Fruit fly (Drosophila melanogaster) whole organism, embryonic: ENCODE data around the gene Col4a1.

ENCODE experiments used
- CG1024 ChIP-seq: fragments of 200-800 bp; sonication (Bioruptor generic); IDR thresholded peaks from 2 replicates; pipeline ENCODE4 v1.3.6; 2022; ENCODE audit warnings: missing biosample characterization, missing genetic modification characterization
- CG10274 ChIP-seq: fragments of 200-800 bp; sonication (Bioruptor generic); optimal IDR thresholded peaks from 3 replicates; lab custom pipeline; 2017; ENCODE audit warnings: missing biosample characterization, mild to moderate bottlenecking, missing genetic modification characterization
- CG12659 ChIP-seq: fragments of 200-800 bp; sonication (Bioruptor generic); optimal IDR thresholded peaks from 3 replicates; lab custom pipeline; 2017; ENCODE audit warnings: mild to moderate bottlenecking, missing biosample characterization, missing genetic modification reagents, missing genetic modification characterization
- CG12744 ChIP-seq: fragments of 200-800 bp; sonication (Bioruptor generic); optimal IDR thresholded peaks from 2 replicates; lab custom pipeline; 2016; ENCODE audit warnings: missing biosample characterization, missing genetic modification characterization
- CG13123 ChIP-seq: fragments of 200-800 bp; sonication (Bioruptor generic); optimal IDR thresholded peaks from 2 replicates; lab custom pipeline; 2016; ENCODE audit warnings: missing biosample characterization, missing genetic modification characterization
- CG13296 ChIP-seq: fragments of 200-800 bp; sonication (Bioruptor generic); optimal IDR thresholded peaks from 3 replicates; lab custom pipeline; 2018; ENCODE audit warnings: missing biosample characterization, mild to moderate bottlenecking, missing genetic modification characterization
- CG1529 ChIP-seq: fragments of 200-800 bp; sonication (Bioruptor generic); optimal IDR thresholded peaks from 3 replicates; lab custom pipeline; 2018; ENCODE audit warnings: missing biosample characterization, missing genetic modification characterization
- CG17385 ChIP-seq: fragments of 200-800 bp; sonication (Bioruptor generic); optimal IDR thresholded peaks from 3 replicates; lab custom pipeline; 2018; ENCODE audit warnings: missing biosample characterization, mild to moderate bottlenecking, missing genetic modification characterization
- CG1792 ChIP-seq: fragments of 200-800 bp; sonication (Bioruptor generic); optimal IDR thresholded peaks from 2 replicates; lab custom pipeline; 2016; ENCODE audit warnings: missing biosample characterization, missing genetic modification characterization
- CG2199 ChIP-seq: fragments of 200-800 bp; sonication (Bioruptor generic); IDR thresholded peaks from 3 replicates; pipeline ENCODE4 v1.3.6; 2022; ENCODE audit warnings: missing biosample characterization, missing genetic modification characterization
- CG31441 ChIP-seq: fragments of 200-800 bp; sonication (Bioruptor generic); IDR thresholded peaks from 2 replicates; pipeline ENCODE4 v1.3.6; 2022; ENCODE audit warnings: missing biosample characterization, missing genetic modification characterization
- CG33213 ChIP-seq: fragments of 200-800 bp; sonication (Bioruptor generic); optimal IDR thresholded peaks from 3 replicates; lab custom pipeline; 2016; ENCODE audit warnings: missing biosample characterization, missing genetic modification characterization
- CG4282 ChIP-seq: fragments of 200-800 bp; sonication (Bioruptor generic); optimal IDR thresholded peaks from 2 replicates; lab custom pipeline; 2016; ENCODE audit warnings: missing biosample characterization, missing genetic modification characterization
- CG7556 ChIP-seq: fragments of 200-800 bp; sonication (Bioruptor generic); optimal IDR thresholded peaks from 2 replicates; lab custom pipeline; 2017; ENCODE audit warnings: missing biosample characterization, mild to moderate bottlenecking, missing genetic modification characterization
- CG7786 ChIP-seq: fragments of 200-800 bp; sonication (Bioruptor generic); optimal IDR thresholded peaks from 2 replicates; lab custom pipeline; 2016; ENCODE audit warnings: missing biosample characterization, missing genetic modification characterization
- Deaf1 ChIP-seq: fragments of 200-800 bp; optimal IDR thresholded peaks from 3 replicates; lab custom pipeline; 2019; ENCODE audit warnings: missing biosample characterization, mild to moderate bottlenecking, missing genetic modification characterization, moderate library complexity
- Ets65A ChIP-seq: fragments of 200-800 bp; sonication (Bioruptor generic); peaks from one replicate; lab custom pipeline; 2016; ENCODE audit warnings: missing biosample characterization, missing genetic modification characterization
- Fer1 ChIP-seq: fragments of 200-800 bp; sonication (Bioruptor generic); optimal IDR thresholded peaks from 2 replicates; lab custom pipeline; 2017; ENCODE audit warnings: missing biosample characterization, mild to moderate bottlenecking, missing genetic modification characterization
- HLHmδ ChIP-seq: fragments of 200-800 bp; sonication (Bioruptor generic); optimal IDR thresholded peaks from 2 replicates; lab custom pipeline; 2018; ENCODE audit warnings: missing biosample characterization, mild to moderate bottlenecking, missing genetic modification characterization, moderate library complexity
- Hand ChIP-seq: fragments of 200-800 bp; sonication (Bioruptor generic); optimal IDR thresholded peaks from 2 replicates; lab custom pipeline; 2017; ENCODE audit warnings: mild to moderate bottlenecking, missing biosample characterization, missing genetic modification reagents, missing genetic modification characterization
- Kr ChIP-seq: fragments of 200-800 bp; sonication (Bioruptor generic); optimal IDR thresholded peaks from 2 replicates; lab custom pipeline; 2017; ENCODE audit warnings: missing biosample characterization, mild to moderate bottlenecking, missing genetic modification characterization
- MESR4 ChIP-seq: fragments of 200-800 bp; sonication (Bioruptor generic); optimal IDR thresholded peaks from 2 replicates; lab custom pipeline; 2018; ENCODE audit warnings: missing biosample characterization, mild to moderate bottlenecking, missing genetic modification characterization, moderate library complexity
- Mad ChIP-seq: fragments of 200-800 bp; sonication (Bioruptor generic); optimal IDR thresholded peaks from 2 replicates; lab custom pipeline; 2016; ENCODE audit warnings: missing biosample characterization, missing genetic modification characterization
- Neu2 ChIP-seq: fragments of 200-800 bp; sonication (Bioruptor generic); optimal IDR thresholded peaks from 3 replicates; lab custom pipeline; 2016; ENCODE audit warnings: missing biosample characterization, missing genetic modification characterization, borderline replicate concordance
- Oli ChIP-seq: fragments of 200-800 bp; sonication (Bioruptor generic); optimal IDR thresholded peaks from 2 replicates; lab custom pipeline; 2018; ENCODE audit warnings: missing biosample characterization, mild to moderate bottlenecking, missing genetic modification characterization, moderate library complexity
- Sin3A ChIP-seq: fragments of >200 bp; optimal IDR thresholded peaks from 2 replicates; lab custom pipeline; 2018
- Sox102F ChIP-seq: fragments of 200-800 bp; sonication (Bioruptor generic); optimal IDR thresholded peaks from 2 replicates; lab custom pipeline; 2018; ENCODE audit warnings: missing biosample characterization, mild to moderate bottlenecking, missing genetic modification characterization, moderate library complexity
- Sry-β ChIP-seq: fragments of 200-800 bp; sonication (Bioruptor generic); optimal IDR thresholded peaks from 2 replicates; lab custom pipeline; 2018; ENCODE audit warnings: missing biosample characterization, mild to moderate bottlenecking, missing genetic modification characterization, moderate library complexity
- TFAM ChIP-seq: fragments of 200-800 bp; sonication (Bioruptor generic); optimal IDR thresholded peaks from 2 replicates; lab custom pipeline; 2017; ENCODE audit warnings: missing biosample characterization, missing genetic modification characterization, inconsistent platforms
- Trl ChIP-seq, 3 experiments: fragments of >200 bp in 2 of 3; fragments of 200-800 bp in 1 of 3; sonication (Bioruptor generic) in 1 of 3; optimal IDR thresholded peaks; 2 replicates in 1 of 3; 3 replicates in 2 of 3; lab custom pipeline; 2016 to 2017; ENCODE audit warnings: missing biosample characterization in 1 of 3, missing genetic modification characterization in 1 of 3
- ab ChIP-seq: fragments of 200-800 bp; sonication (Bioruptor generic); optimal IDR thresholded peaks from 2 replicates; lab custom pipeline; 2016; ENCODE audit warnings: missing biosample characterization, missing genetic modification characterization
- ap ChIP-seq: fragments of 200-800 bp; sonication (Bioruptor generic); IDR thresholded peaks from 2 replicates; pipeline ENCODE4 v1.3.6; 2022; ENCODE audit warnings: missing biosample characterization, missing genetic modification characterization
- ash1 ChIP-seq: fragments of 200-800 bp; sonication (Bioruptor generic); optimal IDR thresholded peaks from 2 replicates; lab custom pipeline; 2018; ENCODE audit warnings: missing biosample characterization, mild to moderate bottlenecking, missing genetic modification characterization
- gfzf ChIP-seq: fragments of 200-800 bp; sonication (Bioruptor generic); optimal IDR thresholded peaks from 2 replicates; lab custom pipeline; 2016; ENCODE audit warnings: missing biosample characterization, mild to moderate bottlenecking, missing genetic modification characterization, moderate library complexity
- ham ChIP-seq: fragments of 200-800 bp; sonication (Bioruptor generic); IDR thresholded peaks from 2 replicates; pipeline ENCODE4 v1.3.6; 2022; ENCODE audit warnings: missing biosample characterization, missing genetic modification characterization
- ind ChIP-seq: fragments of 200-800 bp; sonication (Bioruptor generic); optimal IDR thresholded peaks from 3 replicates; lab custom pipeline; 2016; ENCODE audit warnings: missing biosample characterization, missing genetic modification characterization
- jigr1 ChIP-seq: fragments of 200-800 bp; sonication (Bioruptor generic); IDR thresholded peaks from 3 replicates; pipeline ENCODE4 v1.3.6; 2022; ENCODE audit warnings: missing biosample characterization, missing genetic modification characterization
- jing ChIP-seq: fragments of 200-800 bp; sonication (Bioruptor generic); optimal IDR thresholded peaks from 2 replicates; lab custom pipeline; 2018; ENCODE audit warnings: missing biosample characterization, mild to moderate bottlenecking, missing genetic modification characterization
- lov ChIP-seq, 2 experiments: fragments of 200-800 bp in 1 of 2; fragments of >200 bp in 1 of 2; sonication (Bioruptor generic) in 1 of 2; IDR thresholded peaks in 1 of 2; optimal IDR thresholded peaks in 1 of 2; 2 replicates in 1 of 2; 3 replicates in 1 of 2; pipeline versions ENCODE4 v1.3.6 to Lab custom; 2017 to 2022; ENCODE audit warnings: missing biosample characterization in 1 of 2, missing genetic modification characterization in 1 of 2
- org-1 ChIP-seq: fragments of 200-800 bp; sonication (Bioruptor generic); optimal IDR thresholded peaks from 2 replicates; lab custom pipeline; 2017; ENCODE audit warnings: missing biosample characterization, missing genetic modification characterization
- pho ChIP-seq: fragments of 200-800 bp; sonication (Bioruptor generic); optimal IDR thresholded peaks from 2 replicates; lab custom pipeline; 2016; ENCODE audit warnings: missing biosample characterization, missing genetic modification characterization
- repo ChIP-seq: fragments of 200-800 bp; sonication (Bioruptor generic); optimal IDR thresholded peaks from 2 replicates; lab custom pipeline; 2016; ENCODE audit warnings: missing biosample characterization, missing genetic modification characterization
- row ChIP-seq: fragments of 200-800 bp; sonication (Bioruptor generic); IDR thresholded peaks from 3 replicates; pipeline ENCODE4 v1.3.6; 2022; ENCODE audit warnings: missing biosample characterization, missing genetic modification characterization
- seq ChIP-seq: fragments of 200-800 bp; sonication (Bioruptor generic); IDR thresholded peaks from 2 replicates; pipeline ENCODE4 v1.3.6; 2022; ENCODE audit warnings: missing biosample characterization, missing genetic modification characterization
- sisA ChIP-seq: fragments of 200-800 bp; sonication (Bioruptor generic); IDR thresholded peaks from 2 replicates; pipeline ENCODE4 v1.3.6; 2022; ENCODE audit warnings: missing biosample characterization, missing genetic modification characterization
- sqz ChIP-seq: fragments of 200-800 bp; sonication (Bioruptor generic); optimal IDR thresholded peaks from 3 replicates; lab custom pipeline; 2018; ENCODE audit warnings: missing biosample characterization, mild to moderate bottlenecking, missing genetic modification characterization
- sr ChIP-seq: fragments of 200-800 bp; sonication (Bioruptor generic); IDR thresholded peaks from 3 replicates; pipeline ENCODE4 v1.3.6; 2022; ENCODE audit warnings: missing biosample characterization, missing genetic modification characterization
- tap ChIP-seq: fragments of 200-800 bp; optimal IDR thresholded peaks from 3 replicates; lab custom pipeline; 2019; ENCODE audit warnings: missing biosample characterization, mild to moderate bottlenecking, missing genetic modification characterization, moderate library complexity
- tin ChIP-seq: fragments of 200-800 bp; sonication (Bioruptor generic); optimal IDR thresholded peaks from 3 replicates; lab custom pipeline; 2016; ENCODE audit warnings: missing biosample characterization, missing genetic modification characterization
- trem ChIP-seq: fragments of 200-800 bp; optimal IDR thresholded peaks from 3 replicates; lab custom pipeline; 2019; ENCODE audit warnings: missing biosample characterization, mild to moderate bottlenecking, missing genetic modification characterization, moderate library complexity
- zen ChIP-seq: fragments of 200-800 bp; sonication (Bioruptor generic); optimal IDR thresholded peaks from 3 replicates; lab custom pipeline; 2018; ENCODE audit warnings: missing biosample characterization, mild to moderate bottlenecking, missing genetic modification characterization, moderate library complexity

Gene Col4a1

DNA sequence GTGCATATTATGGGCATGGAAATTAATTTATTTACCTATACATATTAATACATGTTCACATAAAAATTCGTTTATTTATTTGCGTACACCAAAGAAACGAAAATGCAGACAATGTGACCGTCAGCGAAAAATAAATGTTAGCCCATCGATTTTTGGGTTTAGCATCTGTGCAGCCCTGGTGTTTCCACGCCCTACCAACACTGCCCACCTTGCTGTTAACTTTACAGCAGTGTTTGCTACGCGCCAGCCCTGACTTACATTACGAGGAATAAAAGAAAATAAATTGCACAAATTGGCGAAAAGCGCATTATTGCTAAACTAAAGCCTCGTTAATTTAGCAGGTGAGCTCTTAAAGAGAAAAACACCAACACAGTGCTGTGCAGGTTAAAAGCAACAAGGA, 13.6 kb downstream of the Col4a1 start, which contains the start of the genes CG33995, CG44000 and CG44001 (continued):
- TF ChIP-seq Fer1 (GFP tag; lab: Kevin White, UChicago) (peak; percentile 11), CG33213 (peak; percentile 79), jigr1 (GFP tag; lab: Robert Waterston, UW) (no peak), CG4282 (GFP tag; lab: Kevin White, UChicago) (no peak), ind (GFP tag; lab: Kevin White, UChicago) (peak; percentile 51), CG2199 (no peak), tap (tag; lab: Kevin White, UChicago) (peak; percentile 5), sisA (GFP tag; lab: Robert Waterston, UW) (peak; percentile 22; the same call in 1 of the 2 replicates), CG12744 (peak; percentile 8), ash1 (GFP tag; lab: Kevin White, UChicago) (peak; percentile 58), zen (peak; percentile 46), Hand (GFP tag; lab: Kevin White, UChicago) (no peak), CG7786 (peak; percentile 60), HLHmδ (GFP tag; lab: Kevin White, UChicago) (peak; percentile 7), CG7556 (GFP tag; lab: Kevin White, UChicago) (peak; percentile 17), lov (optimal IDR thresholded peaks at IDR 0.05; lab: Kevin White, UChicago) (no peak), lov (GFP tag; IDR thresholded peaks at IDR 0.05; lab: Robert Waterston, UW) (no peak), Trl (optimal IDR thresholded peaks at IDR 0.05; lab: Kevin White, UChicago) (no peak), Trl (GFP tag; optimal IDR thresholded peaks at IDR 0.05; lab: Kevin White, UChicago) (peak; percentile 44), Sin3A (lab: Kevin White, UChicago) (peak; percentile 68), CG12659 (GFP tag; lab: Kevin White, UChicago) (peak; percentile 94), Sox102F (GFP tag; lab: Kevin White, UChicago) (no peak), seq (GFP tag; lab: Robert Waterston, UW) (no peak), Ets65A (peak; percentile 96), CG13123 (GFP tag; lab: Kevin White, UChicago) (no peak), tin (GFP tag; lab: Kevin White, UChicago) (peak; percentile 53), row (peak; percentile 39; the same call in 2 of the 3 replicates), Sry-β (GFP tag; lab: Kevin White, UChicago) (no peak), pho (peak; percentile 58), CG13296 (GFP tag; lab: Kevin White, UChicago) (no peak), CG1792 (GFP tag; lab: Kevin White, UChicago) (peak; percentile 6), sqz (peak; percentile 23), Oli (tag; lab: Kevin White, UChicago) (no peak), ab (GFP tag; lab: Kevin White, UChicago) (no peak), org-1 (no peak), TFAM (GFP tag; lab: Kevin White, UChicago) (no peak), CG1529 (GFP tag; lab: Kevin White, UChicago) (no peak), Neu2 (GFP tag; lab: Kevin White, UChicago) (no peak), CG1024 (peak; percentile 49; the same call in 1 of the 2 replicates), sr (GFP tag; lab: Robert Waterston, UW) (no peak), ham (GFP tag; lab: Robert Waterston, UW) (no peak), ap (GFP tag; lab: Robert Waterston, UW) (no peak), gfzf (GFP tag; lab: Kevin White, UChicago) (peak; percentile 87), jing (GFP tag; lab: Kevin White, UChicago) (no peak), CG31441 (GFP tag; lab: Robert Waterston, UW) (no peak; the same call in 1 of the 2 replicates), CG10274 (no peak), Deaf1 (tag; lab: Kevin White, UChicago) (peak; percentile 17), MESR4 (GFP tag; lab: Kevin White, UChicago) (peak; percentile 86), Kr (GFP tag; lab: Kevin White, UChicago) (no peak), trem (tag; lab: Kevin White, UChicago) (peak; percentile 45), Mad (GFP tag; lab: Kevin White, UChicago) (peak; percentile 72), repo (GFP tag; lab: Kevin White, UChicago) (peak; percentile 54), CG17385 (GFP tag; lab: Kevin White, UChicago) (no peak)
